Worm (Caenorhabditis elegans) whole organism, mixed stage, embryonic: ENCODE measurements around the gene C16D2.1.

Source experiments
- elt-1 ChIP-seq: sonication (generic microtip); optimal IDR thresholded peaks from 2 replicates; lab custom pipeline; 2017; ENCODE audit warnings: missing genetic modification characterization, mild to moderate bottlenecking, missing compliant biosample characterization, antibody characterized with exemption, moderate library complexity, borderline replicate concordance; ENCODE audit not compliant: insufficient read depth
- unc-39 ChIP-seq: fragments of 150-350 bp; optimal IDR thresholded peaks from 2 replicates; lab custom pipeline; 2014; ENCODE audit warnings: missing biosample characterization, missing genetic modification characterization

- TF ChIP-seq elt-1 (tag; lab: Kevin White, UChicago) (peak; percentile 10), unc-39 (tag; lab: Kevin White, UChicago) (no peak)
Measured at ce11 chrII:9128132-9128531, 3.3 kb upstream of the C16D2.1 start.
